Fruit fly (Drosophila melanogaster): ENCODE measurements around the gene REPTOR.

DNA sequence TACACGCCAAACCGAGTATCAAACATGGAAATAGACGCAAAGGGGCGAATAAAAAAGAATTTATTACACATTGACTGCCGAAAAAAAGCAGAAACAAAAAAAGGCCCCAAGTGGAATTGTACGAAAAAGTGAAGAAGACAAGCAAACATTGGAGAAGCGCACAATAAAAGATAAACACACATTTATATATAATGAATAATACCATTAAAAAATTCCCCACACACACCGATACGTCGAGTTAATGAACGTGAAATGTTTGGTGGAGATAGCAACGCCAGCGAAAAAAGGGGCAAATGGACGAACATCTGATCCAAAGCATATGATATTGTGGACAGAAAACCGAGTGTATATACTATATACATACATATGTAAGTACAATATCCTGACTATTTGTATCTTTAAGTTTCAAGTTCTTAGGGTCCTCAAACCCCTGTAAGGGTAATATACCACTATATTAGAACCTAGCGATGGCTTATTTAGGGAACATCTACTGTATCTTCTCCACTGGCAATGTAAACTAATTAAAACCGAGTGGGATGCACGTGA lies 17.8 kb downstream of the REPTOR start:
- no peak for TF ChIP-seq Sin3A (optimal IDR thresholded peaks at IDR 0.05)
- no peak for TF ChIP-seq h (optimal IDR thresholded peaks at IDR 0.05)
- no peak for TF ChIP-seq Myc (optimal IDR thresholded peaks at IDR 0.05)
- TF ChIP-seq insv (optimal IDR thresholded peaks at IDR 0.05) = no peak

Measured in Kc167 (cell line).